Worm (Caenorhabditis elegans) whole organism, L1 larva: ENCODE data around the gene bgnt-1.3.

Experiments
- ces-1 ChIP-seq: fragments of 150-350 bp; optimal IDR thresholded peaks from 2 replicates; lab custom pipeline; 2014; ENCODE audit warnings: missing biosample characterization, missing genetic modification reagents, missing genetic modification characterization
- lsy-2 ChIP-seq, 2 experiments: fragments of 150-350 bp; optimal IDR thresholded peaks; 2 replicates each; lab custom pipeline; 2014; ENCODE audit warnings: missing biosample characterization in 2 of 2, missing genetic modification characterization in 2 of 2
- mdl-1 ChIP-seq, 2 experiments: fragments of 150-350 bp; optimal IDR thresholded peaks; 2 replicates each; lab custom pipeline; 2014 to 2017; ENCODE audit warnings: missing biosample characterization in 2 of 2, missing genetic modification characterization in 2 of 2, inconsistent platforms in 1 of 2
- mep-1 ChIP-seq: fragments of 150-350 bp; optimal IDR thresholded peaks from 2 replicates; lab custom pipeline; 2014; ENCODE audit warnings: missing biosample characterization, missing genetic modification characterization
- pag-3 ChIP-seq: sonication (generic microtip); optimal IDR thresholded peaks from 2 replicates; lab custom pipeline; 2017; ENCODE audit warnings: missing genetic modification characterization, mild to moderate bottlenecking, missing compliant biosample characterization, antibody characterized with exemption, borderline replicate concordance; ENCODE audit not compliant: insufficient read depth

DNA sequence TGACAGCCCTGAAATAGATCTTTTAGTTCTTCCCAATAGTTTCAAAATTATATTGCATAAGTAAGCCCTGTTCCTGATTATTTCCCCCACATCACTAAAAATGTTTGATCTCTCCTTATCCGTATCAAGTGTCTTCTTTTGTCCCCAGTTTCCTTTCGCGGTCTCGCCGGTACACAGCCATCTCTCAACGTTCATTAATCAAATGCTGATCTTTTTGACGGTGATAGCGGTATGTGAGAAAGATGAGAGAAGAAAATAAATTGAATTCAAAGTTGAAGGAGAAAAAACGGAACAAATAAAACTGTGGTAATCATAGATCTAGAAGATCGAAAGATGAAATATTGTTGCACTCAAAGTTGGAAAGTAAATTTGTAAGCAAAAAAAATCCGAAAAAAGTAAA, 44.6 kb downstream of the bgnt-1.3 start:
- no peak for TF ChIP-seq mep-1 (tag; lab: Kevin White, UChicago)
- no peak for TF ChIP-seq mdl-1 (tag; optimal IDR thresholded peaks at IDR 0.05; lab: Kevin White, UChicago)
- TF ChIP-seq pag-3 (tag; lab: Kevin White, UChicago) = no peak
- TF ChIP-seq lsy-2 (tag; optimal IDR thresholded peaks at IDR 0.05; lab: Kevin White, UChicago) = no peak
- TF ChIP-seq ces-1 (GFP tag; lab: Kevin White, UChicago) = no peak
